Worm (Caenorhabditis elegans) whole organism, L4/young adult: ENCODE data around the gene R02D5.6.

ENCODE experiments used
- W03F9.2 ChIP-seq: fragments of 150-350 bp; optimal IDR thresholded peaks from 2 replicates; lab custom pipeline; 2014; ENCODE audit warnings: missing biosample characterization, missing genetic modification characterization
- dao-5 ChIP-seq: sonication (generic microtip); optimal IDR thresholded peaks from 2 replicates; lab custom pipeline; 2016; ENCODE audit warnings: missing genotype, missing genetic modification characterization, moderate library complexity, missing compliant biosample characterization
- him-1 ChIP-seq: sonication (generic microtip); optimal IDR thresholded peaks from 2 replicates; lab custom pipeline; 2016; ENCODE audit warnings: missing genotype, missing genetic modification reagents, missing genetic modification characterization, missing compliant biosample characterization

- no peak for TF ChIP-seq him-1 (tag; lab: Kevin White, UChicago)
- no peak for TF ChIP-seq dao-5 (tag; lab: Kevin White, UChicago)
- TF ChIP-seq W03F9.2 = no peak
Measured at ce11 chrV:14500554-14500953, 17.4 kb downstream of the R02D5.6 start.
